Fruit fly (Drosophila melanogaster): Measurements from ENCODE around the gene Arp2.

- TF ChIP-seq Hr78 (GFP tag; optimal IDR thresholded peaks at IDR 0.05) (peak; percentile 9), Hnf4 (GFP tag; optimal IDR thresholded peaks at IDR 0.05) (no peak), dmrt93B (GFP tag; optimal IDR thresholded peaks at IDR 0.05) (no peak), Abd-B (GFP tag; optimal IDR thresholded peaks at IDR 0.05) (no peak)
Observed at dm6 chrX:16559514-16560510, 6.0 kb upstream of the Arp2 start, which contains the start of gene Pp2B-14D.
